Fruit fly (Drosophila melanogaster) whole organism, pupa: ENCODE results near the gene Rbf.

Experiments
- CG12605 ChIP-seq: fragments of 200-800 bp; sonication (Bioruptor generic); IDR thresholded peaks from 2 replicates; pipeline ENCODE4 v1.3.6; 2022; ENCODE audit warnings: missing biosample characterization, missing genetic modification characterization
- CG32121 ChIP-seq: fragments of 200-800 bp; sonication (Bioruptor generic); IDR thresholded peaks from 2 replicates; pipeline ENCODE4 v1.3.6; 2022; ENCODE audit warnings: missing biosample characterization, missing genetic modification characterization
- CG8301 ChIP-seq: fragments of 200-800 bp; sonication (Bioruptor generic); optimal IDR thresholded peaks from 2 replicates; lab custom pipeline; 2018; ENCODE audit warnings: missing biosample characterization, mild to moderate bottlenecking, missing genetic modification characterization
- CG9948 ChIP-seq: fragments of 200-800 bp; sonication (Bioruptor generic); optimal IDR thresholded peaks from 2 replicates; lab custom pipeline; 2018; ENCODE audit warnings: missing biosample characterization, mild to moderate bottlenecking, missing genetic modification characterization, moderate library complexity
- EcR ChIP-seq: fragments of 200-800 bp; sonication (Bioruptor generic); optimal IDR thresholded peaks from 3 replicates; lab custom pipeline; 2019; ENCODE audit warnings: missing biosample characterization, missing genetic modification characterization, mild to moderate bottlenecking, moderate library complexity, missing genetic modification reagents
- Pif1A ChIP-seq: fragments of 200-800 bp; sonication (Bioruptor generic); optimal IDR thresholded peaks from 3 replicates; lab custom pipeline; 2016; ENCODE audit warnings: missing biosample characterization, missing genetic modification characterization
- Pif1B ChIP-seq: fragments of 200-800 bp; sonication (Bioruptor generic); optimal IDR thresholded peaks from 3 replicates; lab custom pipeline; 2016; ENCODE audit warnings: missing biosample characterization, missing genetic modification characterization

The Rbf gene

dm6 chrX:751201-751600 lies 50.1 kb downstream of the Rbf start, which contains the start of gene CG13362:
Gene CG13362, minus strand, starts transcription at chrX:751301.
- no peak for TF ChIP-seq CG9948 (tag; lab: Kevin White, UChicago)
- TF ChIP-seq Pif1A (GFP tag; lab: Kevin White, UChicago), result no peak
- no peak for TF ChIP-seq EcR (GFP tag; lab: Kevin White, UChicago)
- TF ChIP-seq CG8301 (tag; lab: Kevin White, UChicago), result no peak
- TF ChIP-seq CG32121 (GFP tag; lab: Robert Waterston, UW), result no peak
- TF ChIP-seq Pif1B (GFP tag; lab: Kevin White, UChicago), result no peak

- no peak for TF ChIP-seq CG12605 (GFP tag; lab: Robert Waterston, UW)
Measured at dm6 chrX:750047-750446, 51.2 kb downstream of the Rbf start, which contains the start of gene CG5254. Gene CG5254, plus strand, starts transcription at chrX:750347.
